Fruit fly (Drosophila melanogaster): ENCODE measurements around the gene Rpp20.

The Rpp20 gene

dm6 chrX:19784875-19785274 lies 40.6 kb downstream of the Rpp20 start (continued):
- TF ChIP-seq dsx (GFP tag; optimal IDR thresholded peaks at IDR 0.05; ENCODE audit: poor library complexity, severe bottlenecking) (peak; percentile 21), CG6276 (GFP tag; optimal IDR thresholded peaks at IDR 0.05) (no peak), Hr38 (GFP tag; optimal IDR thresholded peaks at IDR 0.05) (no peak), CG7368 (GFP tag; optimal IDR thresholded peaks at IDR 0.05) (no peak), acj6 (GFP tag; optimal IDR thresholded peaks at IDR 0.05) (peak; percentile 4), Met (GFP tag; optimal IDR thresholded peaks at IDR 0.05) (peak; percentile 8), Hr4 (GFP tag; optimal IDR thresholded peaks at IDR 0.05) (peak; percentile 43), cyc (GFP tag; optimal IDR thresholded peaks at IDR 0.05) (no peak), vri (GFP tag; optimal IDR thresholded peaks at IDR 0.05) (no peak), Eip93F (GFP tag; optimal IDR thresholded peaks at IDR 0.05) (no peak), CG6854 (GFP tag; optimal IDR thresholded peaks at IDR 0.05) (no peak), Sox102F (GFP tag; optimal IDR thresholded peaks at IDR 0.05) (no peak), CG3919 (GFP tag; optimal IDR thresholded peaks at IDR 0.05) (peak; percentile 20), Smox (GFP tag; optimal IDR thresholded peaks at IDR 0.05) (no peak), CG6163 (GFP tag; IDR thresholded peaks at IDR 0.05) (peak; percentile 40; the same call in 1 of the 3 replicates), CG3032 (tag; optimal IDR thresholded peaks at IDR 0.05) (peak; percentile 33), Sox14 (GFP tag; optimal IDR thresholded peaks at IDR 0.05) (peak; percentile 24), net (GFP tag; optimal IDR thresholded peaks at IDR 0.05) (no peak), Ets21C (GFP tag; optimal IDR thresholded peaks at IDR 0.05) (no peak), fd59A (GFP tag; optimal IDR thresholded peaks at IDR 0.05) (peak; percentile 24), dac (GFP tag; optimal IDR thresholded peaks at IDR 0.05) (no peak), topi (GFP tag; optimal IDR thresholded peaks at IDR 0.05) (peak; percentile 4), CG16779 (tag; optimal IDR thresholded peaks at IDR 0.05) (no peak), achi (GFP tag; optimal IDR thresholded peaks at IDR 0.05) (peak; percentile 18), Eip78C (GFP tag) (peak; percentile 80), Gug (GFP tag; IDR thresholded peaks at IDR 0.05) (no peak), CG6808 (GFP tag; optimal IDR thresholded peaks at IDR 0.05) (peak; percentile 31), CG10631 (GFP tag; optimal IDR thresholded peaks at IDR 0.05) (peak; percentile 54)

- no peak for TF ChIP-seq CG31627 (GFP tag; optimal IDR thresholded peaks at IDR 0.05)
- TF ChIP-seq eg (GFP tag; IDR thresholded peaks at IDR 0.05), result no peak
- TF ChIP-seq Hr39 (GFP tag; optimal IDR thresholded peaks at IDR 0.05), result no peak
- TF ChIP-seq Sox102F (GFP tag; optimal IDR thresholded peaks at IDR 0.05), result no peak
- no peak for TF ChIP-seq acj6 (GFP tag; optimal IDR thresholded peaks at IDR 0.05)
- no peak for TF ChIP-seq CG32006 (GFP tag; optimal IDR thresholded peaks at IDR 0.05)
These were observed 41.2 kb downstream of the Rpp20 start for dm6 chrX:19785403-19785802.

dm6 chrX:19786823-19787222 lies 42.6 kb downstream of the Rpp20 start:
- TF ChIP-seq ss (GFP tag; optimal IDR thresholded peaks at IDR 0.05) (peak in 1 of 2 experiments; percentile 85), svp (GFP tag) (no peak), CG10631 (GFP tag; optimal IDR thresholded peaks at IDR 0.05) (no peak)

dm6 chrX:19787921-19788620 lies 43.8 kb downstream of the Rpp20 start:
- TF ChIP-seq Gug (GFP tag; IDR thresholded peaks at IDR 0.05), result no peak
- TF ChIP-seq fkh (GFP tag; optimal IDR thresholded peaks at IDR 0.05), result peak; percentile 65
- peak; percentile 38 for TF ChIP-seq Eip78C (GFP tag)
- no peak for TF ChIP-seq Hr4 (GFP tag; optimal IDR thresholded peaks at IDR 0.05)
- TF ChIP-seq CG6163 (GFP tag; IDR thresholded peaks at IDR 0.05), result peak; percentile 36; the same call in 1 of the 3 replicates

Data from whole organism, prepupa.